Worm (Caenorhabditis elegans) whole organism, young adult: ENCODE data around the gene C25A8.5.

Source experiments
- F49E8.2 ChIP-seq: sonication (generic microtip); optimal IDR thresholded peaks from 3 replicates; lab custom pipeline; 2017; ENCODE audit warnings: missing genetic modification characterization, mild to moderate bottlenecking, missing compliant biosample characterization, antibody characterized with exemption, moderate library complexity; ENCODE audit not compliant: insufficient read depth
- T26A5.8 ChIP-seq: sonication (generic microtip); optimal IDR thresholded peaks from 2 replicates; lab custom pipeline; 2016; ENCODE audit warnings: missing genetic modification characterization, missing compliant biosample characterization
- Y79H2A.3 ChIP-seq: fragments of 200-800 bp; sonication (Bioruptor generic); conservative IDR thresholded peaks from 2 replicates; pipeline ENCODE4 v1.3.6; 2022; ENCODE audit warnings: missing genetic modification reagents, missing genetic modification characterization, missing compliant biosample characterization
- attf-5 ChIP-seq: fragments of 200-800 bp; sonication (Bioruptor generic); optimal IDR thresholded peaks from 2 replicates; lab custom pipeline; 2018; ENCODE audit warnings: mild to moderate bottlenecking, missing genetic modification characterization, missing compliant biosample characterization
- dpl-1 ChIP-seq: fragments of 150-350 bp; optimal IDR thresholded peaks from 2 replicates; lab custom pipeline; 2014; ENCODE audit warnings: missing biosample characterization, missing genetic modification reagents, missing genetic modification characterization
- egl-18 ChIP-seq: fragments of 200-800 bp; sonication (Bioruptor generic); IDR thresholded peaks from 2 replicates; pipeline ENCODE4 v1.3.6; 2022; ENCODE audit warnings: missing genetic modification reagents, missing genetic modification characterization, missing compliant biosample characterization
- lsl-1 ChIP-seq: fragments of 200-800 bp; sonication (Bioruptor generic); optimal IDR thresholded peaks from 2 replicates; lab custom pipeline; 2018; ENCODE audit warnings: mild to moderate bottlenecking, missing genetic modification characterization, moderate library complexity, missing compliant biosample characterization
- mxl-1 ChIP-seq: sonication (generic microtip); optimal IDR thresholded peaks from 2 replicates; lab custom pipeline; 2016; ENCODE audit warnings: missing genetic modification characterization, missing compliant biosample characterization
- nfyb-1 ChIP-seq: fragments of 200-800 bp; sonication (Bioruptor generic); IDR thresholded peaks from 2 replicates; pipeline ENCODE4 v1.3.6; 2022; ENCODE audit warnings: missing genetic modification reagents, missing genetic modification characterization, missing compliant biosample characterization
- nhr-80 ChIP-seq: sonication (generic microtip); optimal IDR thresholded peaks from 2 replicates; lab custom pipeline; 2016; ENCODE audit warnings: missing genetic modification characterization, missing compliant biosample characterization
- snpc-4 ChIP-seq, 5 experiments: fragments of 150-350 bp in 1 of 5; sonication (generic microtip) in 4 of 5; optimal IDR thresholded peaks; 2 replicates each; lab custom pipeline; 2014 to 2018; ENCODE audit warnings: missing genetic modification characterization in 5 of 5, missing biosample characterization in 3 of 5, antibody characterized with exemption in 2 of 5, mild to moderate bottlenecking in 2 of 5, missing compliant biosample characterization in 2 of 5, missing genotype in 2 of 5, moderate library complexity in 2 of 5, missing genetic modification reagents in 1 of 5
- tbx-9 ChIP-seq: sonication (generic microtip); optimal IDR thresholded peaks from 2 replicates; lab custom pipeline; 2016; ENCODE audit warnings: borderline replicate concordance, missing genetic modification characterization, inconsistent platforms, missing compliant biosample characterization
- xnd-1 ChIP-seq: sonication (generic microtip); optimal IDR thresholded peaks from 2 replicates; lab custom pipeline; 2016; ENCODE audit warnings: missing genotype, missing genetic modification reagents, missing genetic modification characterization, missing compliant biosample characterization
- ztf-22 ChIP-seq: fragments of 200-800 bp; sonication (Bioruptor generic); optimal IDR thresholded peaks from 2 replicates; lab custom pipeline; 2018; ENCODE audit warnings: mild to moderate bottlenecking, missing genetic modification characterization, moderate library complexity, missing compliant biosample characterization

ce11 chrIV:7023858-7024257 lies 24.6 kb downstream of the C25A8.5 start, which contains the start of gene adah-1:
- no peak for TF ChIP-seq attf-5 (GFP tag; lab: Kevin White, UChicago)
- no peak for TF ChIP-seq ztf-22
- no peak for TF ChIP-seq Y79H2A.3 (GFP tag; lab: Robert Waterston, UW)
- no peak for TF ChIP-seq egl-18 (GFP tag; lab: Robert Waterston, UW)
- TF ChIP-seq nhr-80 (tag; lab: Kevin White, UChicago): no peak
- no peak for TF ChIP-seq T26A5.8
- TF ChIP-seq F49E8.2 (tag; lab: Kevin White, UChicago): no peak
- TF ChIP-seq xnd-1 (tag; lab: Kevin White, UChicago): no peak
- TF ChIP-seq lsl-1 (GFP tag; lab: Kevin White, UChicago): no peak
- TF ChIP-seq dpl-1 (GFP tag; lab: Kevin White, UChicago): no peak
- TF ChIP-seq snpc-4 (GFP tag; optimal IDR thresholded peaks at IDR 0.05; lab: Kevin White, UChicago): no peak
- no peak for TF ChIP-seq snpc-4 (tag; optimal IDR thresholded peaks at IDR 0.05; lab: Kevin White, UChicago)
- TF ChIP-seq nfyb-1 (GFP tag; lab: Robert Waterston, UW): no peak
- TF ChIP-seq tbx-9 (tag; lab: Kevin White, UChicago): no peak
- no peak for TF ChIP-seq mxl-1 (tag; lab: Kevin White, UChicago)
